Worm (Caenorhabditis elegans): Measurements from ENCODE around the gene ZK1236.9.

ce11 chrIII:8473292-8473691, 38.3 kb upstream of the ZK1236.9 start:
- no peak for TF ChIP-seq ceh-82 (tag; optimal IDR thresholded peaks at IDR 0.05)
- no peak for TF ChIP-seq ama-1 (optimal IDR thresholded peaks at IDR 0.05)
- TF ChIP-seq nhr-12 (tag; optimal IDR thresholded peaks at IDR 0.05) = no peak
- no peak for TF ChIP-seq egl-27 (tag; optimal IDR thresholded peaks at IDR 0.05)
- no peak for TF ChIP-seq nhr-76 (tag; optimal IDR thresholded peaks at IDR 0.05)
- TF ChIP-seq snpc-4 (tag; optimal IDR thresholded peaks at IDR 0.05) = no peak
